Worm (Caenorhabditis elegans): Measurements from ENCODE around the gene nspa-2.
"Not testable (repeated sequence)": the region's sequence is repeated elsewhere in the genome, so short reads cannot be mapped to it uniquely, and the experiment has no call there.

Gene nspa-2

DNA sequence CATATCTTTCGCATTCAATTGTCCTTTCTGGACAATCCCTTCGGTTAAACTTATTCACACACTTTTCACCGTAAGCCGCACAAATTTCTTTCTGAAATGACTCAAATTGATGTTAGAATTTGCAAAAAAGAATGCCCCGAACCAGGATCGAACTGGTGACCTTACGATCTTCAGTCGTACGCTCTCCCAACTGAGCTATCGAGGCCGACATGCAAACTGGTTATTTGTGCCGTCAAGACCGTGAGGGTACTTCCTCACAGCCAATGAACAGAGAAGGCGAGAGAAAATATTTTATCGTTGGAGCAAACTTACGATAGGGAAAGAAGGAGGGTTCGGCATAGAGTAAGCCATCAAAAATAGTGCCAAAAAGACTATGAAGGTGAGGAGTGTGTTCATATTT is 14.6 kb upstream of the nspa-2 start (continued):
- TF ChIP-seq sup-37 (GFP tag; optimal IDR thresholded peaks at IDR 0.05), result no peak
- TF ChIP-seq lin-39 (tag; optimal IDR thresholded peaks at IDR 0.05), result no peak
- TF ChIP-seq tbx-2 (tag; optimal IDR thresholded peaks at IDR 0.05), result peak; percentile 21
- no peak for TF ChIP-seq jun-1 (tag; optimal IDR thresholded peaks at IDR 0.05)
- peak in 2 of 3 experiments; percentile 12 to 28 for TF ChIP-seq ceh-82 (tag; optimal IDR thresholded peaks at IDR 0.05)
- no peak for TF ChIP-seq Y116A8C.19 (tag; optimal IDR thresholded peaks at IDR 0.05; ENCODE audit: borderline replicate concordance)
- peak; percentile 39 to 70 for TF ChIP-seq lin-35 (GFP tag; optimal IDR thresholded peaks at IDR 0.05)
- TF ChIP-seq unc-62 (GFP tag; optimal IDR thresholded peaks at IDR 0.05), result no peak
- peak; percentile 79 for TF ChIP-seq rnt-1 (tag; optimal IDR thresholded peaks at IDR 0.05)
- no peak for TF ChIP-seq nhr-28 (tag; optimal IDR thresholded peaks at IDR 0.05)
- TF ChIP-seq unc-86 (tag; optimal IDR thresholded peaks at IDR 0.05), result no peak
- TF ChIP-seq nhr-85 (tag), result peak; percentile 28
- TF ChIP-seq pqm-1 (tag; optimal IDR thresholded peaks at IDR 0.05), result no peak
- peak; percentile 20 for TF ChIP-seq elt-2 (tag; optimal IDR thresholded peaks at IDR 0.05)
- TF ChIP-seq nhr-237 (tag; optimal IDR thresholded peaks at IDR 0.05), result no peak
- TF ChIP-seq mep-1 (tag; optimal IDR thresholded peaks at IDR 0.05), result peak; percentile 62
- TF ChIP-seq ztf-4 (tag; optimal IDR thresholded peaks at IDR 0.05), result no peak
- TF ChIP-seq ama-1 (optimal IDR thresholded peaks at IDR 0.05), result no peak
- TF ChIP-seq nhr-90 (tag; optimal IDR thresholded peaks at IDR 0.05; ENCODE audit: poor library complexity), result peak; percentile 54
- no peak for TF ChIP-seq fkh-8 (tag; optimal IDR thresholded peaks at IDR 0.05)
- TF ChIP-seq F16B12.6 (tag; optimal IDR thresholded peaks at IDR 0.05), result no peak

DNA sequence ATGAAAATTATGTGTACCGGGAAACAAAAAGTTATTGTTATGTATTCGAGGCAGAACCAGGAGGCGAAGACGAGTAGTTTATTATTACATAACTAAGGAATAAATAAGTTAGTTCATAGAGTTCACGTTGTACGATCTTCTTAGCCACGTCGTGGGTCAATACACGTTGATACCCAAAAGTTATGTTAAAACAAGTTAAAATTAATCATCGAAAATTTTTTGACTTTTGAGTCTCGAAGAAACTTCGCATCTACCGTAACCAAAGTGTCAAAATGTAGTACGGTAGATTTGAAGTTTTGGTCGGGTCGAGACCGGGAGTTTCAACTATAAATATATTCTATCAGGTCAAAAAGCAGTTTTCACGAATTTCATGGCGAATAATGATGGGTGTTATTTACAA is 14.2 kb upstream of the nspa-2 start, which contains the start of gene ZC412.10:
Gene ZC412.10, minus strand, starts transcription at position 101 of the 400 bp plus-strand sequence.
- TF ChIP-seq C16A3.4, nhr-12, lin-39 (tag; optimal IDR thresholded peaks at IDR 0.05): not testable (repeated sequence)

DNA sequence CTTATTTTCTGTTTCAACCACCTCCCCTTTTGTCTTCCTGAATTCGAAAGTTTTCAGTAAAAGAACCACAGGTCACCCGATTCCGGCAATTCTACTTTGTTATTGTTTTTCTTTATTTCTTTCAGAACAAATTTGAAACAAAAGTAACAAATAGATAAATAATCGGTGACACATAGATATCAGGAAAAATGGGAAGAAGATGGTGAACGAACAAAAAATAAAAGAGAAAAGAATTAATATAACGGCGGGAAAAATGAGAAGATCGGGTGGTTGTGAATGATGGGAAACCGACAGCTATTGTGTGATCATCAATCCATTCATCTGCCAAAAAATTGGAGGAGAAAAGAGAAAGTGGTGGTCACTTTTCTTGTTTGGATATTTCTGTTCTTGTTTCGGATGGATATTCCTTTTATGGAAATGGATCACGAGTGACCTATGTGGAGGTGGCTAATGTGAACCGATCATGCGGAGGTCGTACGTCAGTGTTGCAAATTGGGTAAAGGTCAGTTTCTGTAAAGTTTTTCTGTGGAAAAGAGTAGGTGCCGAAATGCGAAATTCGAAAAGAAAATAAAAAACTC is 13.6 kb upstream of the nspa-2 start:
- no peak for TF ChIP-seq hlh-4 (tag; optimal IDR thresholded peaks at IDR 0.05)
- peak; percentile 95 for TF ChIP-seq blmp-1 (tag; optimal IDR thresholded peaks at IDR 0.05)
- TF ChIP-seq fkh-8 (tag; optimal IDR thresholded peaks at IDR 0.05), result no peak
- peak; percentile 3 for TF ChIP-seq nhr-85 (tag)
- no peak for TF ChIP-seq Y116A8C.19 (tag; optimal IDR thresholded peaks at IDR 0.05; ENCODE audit: borderline replicate concordance)
- peak; percentile 8 for TF ChIP-seq lin-14 (GFP tag; optimal IDR thresholded peaks at IDR 0.05)
- TF ChIP-seq egl-13 (tag; optimal IDR thresholded peaks at IDR 0.05), result no peak
- TF ChIP-seq efl-1 (optimal IDR thresholded peaks at IDR 0.05), result no peak
- peak in 1 of 2 experiments; percentile 73 for TF ChIP-seq efl-1 (GFP tag; optimal IDR thresholded peaks at IDR 0.05 in 1 of 2)

DNA sequence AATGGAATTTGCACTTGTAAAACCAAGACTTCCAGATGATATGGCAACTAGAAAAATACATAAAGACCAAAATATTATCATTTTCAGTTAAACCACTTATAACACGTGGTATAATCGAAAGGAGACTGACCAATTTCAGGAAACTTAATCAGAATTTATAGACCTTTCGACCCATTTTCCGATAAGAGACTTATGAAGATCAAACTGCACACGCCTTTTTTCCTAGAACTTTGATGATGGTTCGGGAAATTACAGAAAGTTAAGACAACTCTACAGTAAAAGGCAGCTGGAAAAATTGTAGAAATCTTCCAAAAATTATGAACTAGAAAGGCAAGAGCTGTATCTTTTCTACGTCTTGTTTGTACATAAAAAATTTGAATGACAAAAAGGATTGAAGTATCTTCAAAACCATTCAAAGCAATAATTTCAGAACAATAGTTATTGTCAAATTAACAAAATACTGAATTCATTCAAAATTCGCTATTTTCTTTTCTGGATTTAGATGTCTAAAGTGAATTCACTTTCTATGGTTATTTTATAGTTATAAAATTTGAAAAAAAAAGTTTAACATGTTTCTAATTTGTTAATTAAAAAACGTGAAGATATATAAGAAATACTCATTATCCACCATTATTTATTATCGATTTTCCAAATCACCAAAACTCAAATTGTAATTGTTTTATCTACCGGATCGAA is 2.6 kb downstream of the nspa-2 start, which contains the start of the genes mpst-2 and H12D21.5:
Gene mpst-2, minus strand, starts transcription at position 101 of the 696 bp plus-strand sequence.
Gene H12D21.5, plus strand, starts transcription at position 646 of the 696 bp plus-strand sequence.
- TF ChIP-seq snpc-4 (tag; optimal IDR thresholded peaks at IDR 0.05), result no peak
- no peak for TF ChIP-seq F16B12.6 (tag; optimal IDR thresholded peaks at IDR 0.05)
- no peak for TF ChIP-seq egl-13 (tag; optimal IDR thresholded peaks at IDR 0.05)
- no peak for TF ChIP-seq ceh-63 (GFP tag; optimal IDR thresholded peaks at IDR 0.05)
- no peak for TF ChIP-seq nhr-237 (tag; optimal IDR thresholded peaks at IDR 0.05)
- TF ChIP-seq unc-86 (tag; optimal IDR thresholded peaks at IDR 0.05), result no peak
- TF ChIP-seq mep-1 (tag; optimal IDR thresholded peaks at IDR 0.05), result no peak
- no peak for TF ChIP-seq ztf-11 (tag; optimal IDR thresholded peaks at IDR 0.05)
- no peak for TF ChIP-seq nhr-47 (tag; optimal IDR thresholded peaks at IDR 0.05)
- no peak for TF ChIP-seq fkh-8 (tag; optimal IDR thresholded peaks at IDR 0.05)
- no peak for TF ChIP-seq lin-13 (GFP tag; optimal IDR thresholded peaks at IDR 0.05)
- TF ChIP-seq Y116A8C.19 (tag; optimal IDR thresholded peaks at IDR 0.05; ENCODE audit: borderline replicate concordance), result no peak
- no peak for TF ChIP-seq nhr-19 (GFP tag; conservative IDR thresholded peaks at IDR 0.05)

All from whole organism, L1 larva.